Fruit fly (Drosophila melanogaster): Measurements from ENCODE around the gene DhpD.

DNA sequence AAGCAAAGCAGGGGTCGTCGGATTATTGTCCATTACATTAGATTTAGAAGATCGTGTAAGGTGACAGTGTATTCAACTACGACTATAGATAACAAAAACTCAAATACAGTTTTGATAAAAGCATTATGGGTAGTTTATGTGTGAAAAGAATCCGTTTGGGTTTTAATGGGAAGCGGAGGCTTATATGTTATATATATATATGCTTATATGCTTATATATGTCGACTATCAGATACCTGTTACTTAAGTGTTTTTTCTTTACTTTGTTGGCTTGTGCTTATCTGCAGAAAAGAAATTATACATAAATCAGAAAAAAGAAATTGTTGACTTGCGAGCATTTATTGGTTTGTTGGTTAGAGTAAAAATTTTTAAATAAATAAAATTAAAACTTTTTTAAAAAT is 23.9 kb upstream of the DhpD start, which contains the start of gene CG14644:
- no peak for TF ChIP-seq psq (optimal IDR thresholded peaks at IDR 0.05)
- TF ChIP-seq pan (optimal IDR thresholded peaks at IDR 0.05): no peak
- no peak for TF ChIP-seq usp (GFP tag; optimal IDR thresholded peaks at IDR 0.05)
- no peak for TF ChIP-seq EcR (GFP tag; optimal IDR thresholded peaks at IDR 0.05)
